Worm (Caenorhabditis elegans) whole organism, L4 larva: ENCODE data around the gene ZK688.12.

ENCODE experiments used
- D1046.2 ChIP-seq: fragments of 200-800 bp; sonication (Bioruptor generic); IDR thresholded peaks from 2 replicates; pipeline ENCODE4 v1.3.6; 2022; ENCODE audit warnings: missing genetic modification characterization, missing compliant biosample characterization
- T20F7.1 ChIP-seq: fragments of 200-800 bp; sonication (Bioruptor generic); optimal IDR thresholded peaks from 2 replicates; lab custom pipeline; 2018; ENCODE audit warnings: mild to moderate bottlenecking, missing genetic modification characterization, missing compliant biosample characterization
- T26A8.4 ChIP-seq: fragments of 200-800 bp; sonication (Bioruptor generic); IDR thresholded peaks from 2 replicates; pipeline ENCODE4 v1.3.6; 2022; ENCODE audit warnings: missing genetic modification characterization, missing compliant biosample characterization
- ZK546.5 ChIP-seq, 2 experiments: sonication (generic microtip); optimal IDR thresholded peaks; 2 replicates each; lab custom pipeline; 2017; ENCODE audit warnings: missing biosample characterization in 2 of 2, missing genetic modification characterization in 2 of 2
- ceh-28 ChIP-seq: fragments of 150-350 bp; optimal IDR thresholded peaks from 2 replicates; lab custom pipeline; 2014; ENCODE audit warnings: missing biosample characterization, missing genetic modification reagents, missing genetic modification characterization
- ceh-82 ChIP-seq: sonication (generic microtip); optimal IDR thresholded peaks from 2 replicates; lab custom pipeline; 2017; ENCODE audit warnings: missing biosample characterization, missing genetic modification characterization
- daf-16 ChIP-seq, 3 experiments: sonication (generic microtip); optimal IDR thresholded peaks; 2 replicates each; lab custom pipeline; 2016 to 2017; ENCODE audit warnings: missing genetic modification characterization in 3 of 3, missing genetic modification reagents in 3 of 3, mild to moderate bottlenecking in 2 of 3, missing compliant biosample characterization in 2 of 3, missing biosample characterization in 1 of 3, moderate library complexity in 1 of 3
- dmd-8 ChIP-seq: fragments of 200-800 bp; sonication (Bioruptor generic); IDR thresholded peaks from 2 replicates; pipeline ENCODE4 v1.3.6; 2022; ENCODE audit warnings: missing genetic modification characterization, missing compliant biosample characterization
- dve-1 ChIP-seq: sonication (generic microtip); optimal IDR thresholded peaks from 2 replicates; lab custom pipeline; 2017; ENCODE audit warnings: antibody characterized with exemption, mild to moderate bottlenecking, missing genetic modification characterization, missing compliant biosample characterization; ENCODE audit not compliant: insufficient read depth
- hif-1 ChIP-seq, 2 experiments: sonication (generic microtip); optimal IDR thresholded peaks; 2 replicates each; lab custom pipeline; 2016 to 2017; ENCODE audit warnings: missing compliant biosample characterization in 2 of 2, missing genetic modification characterization in 2 of 2, missing genetic modification reagents in 2 of 2, missing genotype in 2 of 2, mild to moderate bottlenecking in 1 of 2
- hlh-11 ChIP-seq: fragments of 200-800 bp; sonication (Bioruptor generic); optimal IDR thresholded peaks from 2 replicates; lab custom pipeline; 2018; ENCODE audit warnings: mild to moderate bottlenecking, missing genetic modification characterization, missing compliant biosample characterization
- hlh-30 ChIP-seq: sonication (generic microtip); optimal IDR thresholded peaks from 2 replicates; lab custom pipeline; 2017; ENCODE audit warnings: antibody characterized with exemption, mild to moderate bottlenecking, missing genetic modification characterization, missing compliant biosample characterization; ENCODE audit not compliant: insufficient read depth
- hmg-1.1 ChIP-seq: fragments of 200-800 bp; sonication (Bioruptor generic); IDR thresholded peaks from 2 replicates; pipeline ENCODE4 v1.3.6; 2022; ENCODE audit warnings: missing genetic modification reagents, missing genetic modification characterization, missing compliant biosample characterization
- lim-7 ChIP-seq: fragments of 200-800 bp; sonication (Bioruptor generic); IDR thresholded peaks from 2 replicates; pipeline ENCODE4 v1.3.6; 2022; ENCODE audit warnings: missing genetic modification characterization, missing compliant biosample characterization
- mdl-1 ChIP-seq, 2 experiments: fragments of 150-350 bp in 1 of 2; sonication (generic microtip) in 1 of 2; optimal IDR thresholded peaks; 2 replicates each; lab custom pipeline; 2014 to 2017; ENCODE audit warnings: missing biosample characterization in 2 of 2, missing genetic modification characterization in 2 of 2
- mep-1 ChIP-seq: fragments of 150-350 bp; sonication (generic microtip); optimal IDR thresholded peaks from 3 replicates; lab custom pipeline; 2014; ENCODE audit warnings: missing biosample characterization, missing genetic modification characterization
- mxl-3 ChIP-seq: fragments of 200-800 bp; sonication (Bioruptor generic); optimal IDR thresholded peaks from 2 replicates; lab custom pipeline; 2018; ENCODE audit warnings: mild to moderate bottlenecking, missing genetic modification characterization, missing compliant biosample characterization
- nhr-11 ChIP-seq: fragments of 150-350 bp; optimal IDR thresholded peaks from 2 replicates; lab custom pipeline; 2014; ENCODE audit warnings: missing biosample characterization, missing genetic modification characterization
- nhr-28 ChIP-seq: fragments of 150-350 bp; optimal IDR thresholded peaks from 2 replicates; lab custom pipeline; 2014; ENCODE audit warnings: missing biosample characterization, missing genetic modification characterization
- spr-1 ChIP-seq: sonication (generic microtip); optimal IDR thresholded peaks from 2 replicates; lab custom pipeline; 2016; ENCODE audit warnings: mild to moderate bottlenecking, missing genetic modification characterization, missing compliant biosample characterization
- spr-3 ChIP-seq: fragments of 200-800 bp; sonication (Bioruptor generic); optimal IDR thresholded peaks from 2 replicates; lab custom pipeline; 2018; ENCODE audit warnings: mild to moderate bottlenecking, missing genetic modification characterization, missing compliant biosample characterization
- tag-97 ChIP-seq: fragments of 200-800 bp; sonication (Bioruptor generic); IDR thresholded peaks from 2 replicates; pipeline ENCODE4 v1.3.6; 2022; ENCODE audit warnings: missing genetic modification characterization, missing compliant biosample characterization
- unc-62 ChIP-seq, 3 experiments: fragments of 150-350 bp in 1 of 3; sonication (generic microtip); optimal IDR thresholded peaks in 2 of 3; peaks in 1 of 3; 1 replicate in 1 of 3; 2 replicates in 2 of 3; lab custom pipeline; 2014 to 2017; ENCODE audit warnings: missing biosample characterization in 3 of 3, missing genetic modification characterization in 3 of 3, missing genetic modification reagents in 3 of 3, missing genotype in 1 of 3
- zag-1 ChIP-seq: fragments of 150-350 bp; optimal IDR thresholded peaks from 2 replicates; lab custom pipeline; 2014; ENCODE audit warnings: missing biosample characterization, missing genetic modification characterization
- zfp-2 ChIP-seq: sonication (generic microtip); optimal IDR thresholded peaks from 2 replicates; lab custom pipeline; 2016; ENCODE audit warnings: mild to moderate bottlenecking, missing genetic modification characterization, missing compliant biosample characterization

Gene ZK688.12

DNA sequence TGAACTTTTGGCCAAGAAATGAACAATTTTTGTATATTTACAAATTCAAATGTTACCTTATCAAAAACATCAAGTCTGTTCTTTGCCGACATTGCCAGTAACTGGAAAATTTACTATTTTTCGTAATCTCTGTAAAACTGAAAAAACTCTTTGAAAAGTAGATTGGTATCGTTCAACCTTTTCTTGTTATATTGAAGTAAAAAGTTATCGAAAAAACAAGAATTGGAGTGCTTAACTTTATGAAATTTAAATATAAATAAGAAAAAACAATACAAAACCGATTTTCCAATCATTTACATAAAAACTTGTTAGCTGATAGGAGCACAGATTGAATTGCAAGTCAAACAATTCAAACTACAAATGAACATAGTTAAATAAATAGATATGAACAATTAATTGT is 28.5 kb downstream of the ZK688.12 start, which contains the start of gene ZK688.11:
ZK688.11 (minus strand) TSS at position 101 of the 400 bp plus-strand sequence.
- peak; percentile 27 for TF ChIP-seq mep-1 (tag; lab: Kevin White, UChicago)
- no peak for TF ChIP-seq D1046.2
- TF ChIP-seq dve-1 (tag; lab: Kevin White, UChicago) = peak; percentile 3

DNA sequence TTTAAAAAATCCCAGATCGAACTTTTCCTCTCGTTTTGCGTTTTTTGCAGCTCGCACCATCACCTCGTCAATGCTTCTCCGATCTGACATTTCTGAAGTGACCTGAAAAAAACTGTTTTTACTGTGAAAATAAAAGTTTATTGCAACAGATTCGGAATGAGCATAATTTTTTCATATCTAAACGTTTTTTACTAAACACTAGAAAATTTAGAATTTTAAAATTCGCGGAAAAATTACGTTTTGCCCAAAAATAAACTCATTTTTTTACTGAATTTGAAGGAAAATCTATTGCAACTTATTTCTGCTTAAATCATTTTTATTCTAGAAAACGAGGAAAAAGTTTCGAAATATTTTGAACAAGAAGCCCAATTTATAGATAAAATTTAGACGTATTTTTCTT is 30.5 kb downstream of the ZK688.12 start, which contains the start of gene ZK688.9:
ZK688.9 (minus strand) TSS at position 101 of the 400 bp plus-strand sequence.
- TF ChIP-seq ZK546.5 (tag; optimal IDR thresholded peaks at IDR 0.05; lab: Kevin White, UChicago) = no peak
- TF ChIP-seq T26A8.4 = no peak
- TF ChIP-seq hlh-11 (tag; lab: Kevin White, UChicago) = no peak
- TF ChIP-seq lim-7 = no peak
- TF ChIP-seq zfp-2 (tag; lab: Kevin White, UChicago) = no peak
- TF ChIP-seq tag-97 = no peak
- no peak for TF ChIP-seq ceh-28 (tag; lab: Kevin White, UChicago)
- no peak for TF ChIP-seq spr-3 (GFP tag; lab: Kevin White, UChicago)

DNA sequence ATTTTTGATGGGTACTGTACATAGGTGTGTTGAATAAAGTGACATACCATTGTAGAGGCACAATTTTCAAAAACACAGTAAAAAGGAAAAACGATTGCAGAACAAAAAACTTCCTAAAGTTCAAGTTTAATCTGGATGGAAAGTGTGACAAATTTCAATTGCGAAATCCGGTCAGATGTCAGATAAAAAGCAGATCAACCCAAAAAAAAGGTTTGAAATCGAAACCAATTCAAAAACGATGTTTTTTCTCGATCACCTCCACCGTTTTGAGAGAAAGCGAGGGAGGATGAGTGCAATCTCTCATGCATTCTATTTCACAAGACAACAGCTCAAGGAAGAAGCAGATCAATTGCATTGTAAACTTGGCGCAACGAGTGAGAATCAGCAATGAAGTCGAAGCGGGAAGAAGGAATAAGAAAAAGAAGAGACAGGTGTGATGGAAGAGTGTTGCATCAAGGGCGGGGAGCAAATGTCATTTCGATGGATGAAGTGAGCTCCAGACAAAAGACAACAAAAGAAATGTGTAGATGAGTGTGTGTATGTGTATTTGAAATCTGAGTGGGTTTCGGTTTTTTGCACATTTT is 33.2 kb downstream of the ZK688.12 start:
- TF ChIP-seq dmd-8 (no peak), nhr-11 (peak; percentile 41)
- TF ChIP-seq, all 104 proteins: peak for 1

DNA sequence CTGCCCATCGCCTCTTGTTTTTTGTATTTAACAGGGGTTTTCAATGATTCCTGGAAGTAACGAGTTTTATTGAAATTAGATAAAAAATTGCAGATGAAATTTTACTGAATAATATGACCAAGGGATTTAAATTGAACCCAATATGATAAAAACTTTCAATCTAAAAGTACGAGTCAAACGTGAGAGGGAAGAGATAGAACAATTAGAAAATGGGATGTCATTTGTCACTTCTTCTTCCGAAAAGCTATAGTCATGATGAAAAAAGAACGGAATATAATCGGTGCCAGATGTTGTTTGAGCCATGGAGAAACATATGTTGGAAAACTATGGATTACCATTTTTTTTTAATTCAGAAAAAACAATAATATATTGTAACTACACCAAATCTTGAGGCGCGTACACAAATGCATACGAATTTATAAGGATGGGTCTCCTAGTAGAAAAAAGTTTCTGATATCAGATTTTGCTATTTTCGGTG is 34.5 kb downstream of the ZK688.12 start, which contains the start of gene sup-18:
sup-18 (minus strand) TSS at position 51 of the 478 bp plus-strand sequence.
- TF ChIP-seq unc-62 (GFP tag; optimal IDR thresholded peaks at IDR 0.05 in 1 of 2; lab: Kevin White, UChicago) (peak in 1 of 2 experiments; percentile 36), unc-62 (tag; optimal IDR thresholded peaks at IDR 0.05; lab: Kevin White, UChicago) (no peak), hmg-1.1 (GFP tag; lab: Robert Waterston, UW) (no peak)
- TF ChIP-seq, all 104 proteins: peak for 1

DNA sequence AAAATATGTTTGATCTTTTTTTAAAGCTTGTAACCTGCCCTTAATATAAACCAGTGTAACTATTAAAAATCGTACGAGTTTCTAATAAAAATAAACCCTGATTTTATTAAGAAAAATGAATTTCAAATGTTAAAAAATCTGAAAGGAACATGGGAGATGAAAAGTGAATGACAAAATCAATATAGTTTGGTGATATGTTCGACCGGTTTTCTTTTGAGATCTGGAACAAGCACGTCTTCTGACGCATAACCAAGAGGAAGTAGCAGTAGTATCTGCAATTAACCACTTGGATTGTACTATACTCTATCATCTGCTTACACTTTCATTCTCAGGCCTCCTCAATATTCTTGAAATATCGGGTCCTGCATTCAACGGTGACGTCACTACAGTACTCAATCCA is 36.3 kb downstream of the ZK688.12 start:
- TF ChIP-seq unc-62 (GFP tag; optimal IDR thresholded peaks at IDR 0.05 in 1 of 2; lab: Kevin White, UChicago) (peak in 1 of 2 experiments; percentile 93), unc-62 (tag; optimal IDR thresholded peaks at IDR 0.05; lab: Kevin White, UChicago) (no peak), ceh-28 (tag; lab: Kevin White, UChicago) (no peak)
- TF ChIP-seq, all 104 proteins: peak for 1

DNA sequence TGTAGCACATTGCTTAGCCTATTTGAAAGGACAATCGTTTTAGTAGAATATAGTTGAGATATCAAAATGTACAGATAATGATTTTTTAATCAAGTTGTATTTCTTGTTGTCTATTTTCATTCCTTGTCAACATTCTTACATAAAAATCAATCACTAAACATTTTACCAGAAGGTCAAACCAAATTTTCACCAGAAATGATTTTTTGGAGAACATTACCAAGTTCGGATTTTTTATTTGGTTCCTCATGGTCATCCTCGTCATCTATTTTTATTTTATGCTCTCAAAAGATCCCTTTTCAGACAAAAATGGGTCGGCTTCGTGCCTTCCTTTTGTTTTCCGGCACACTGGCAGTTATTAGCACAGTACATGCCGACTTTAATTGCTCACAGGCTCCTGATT is 39.9 kb downstream of the ZK688.12 start, which contains the start of gene tyr-1:
tyr-1 (plus strand) TSS at position 301 of the 400 bp plus-strand sequence.
- TF ChIP-seq hif-1 (tag; optimal IDR thresholded peaks at IDR 0.05; lab: Kevin White, UChicago) (no peak), ceh-82 (tag; lab: Kevin White, UChicago) (no peak), T20F7.1 (GFP tag; lab: Kevin White, UChicago) (no peak), mxl-3 (GFP tag; lab: Kevin White, UChicago) (no peak), daf-16 (GFP tag; optimal IDR thresholded peaks at IDR 0.05; lab: Kevin White, UChicago) (no peak), daf-16 (tag; optimal IDR thresholded peaks at IDR 0.05; lab: Kevin White, UChicago) (no peak)
- TF ChIP-seq, all 104 proteins: peak for 0

DNA sequence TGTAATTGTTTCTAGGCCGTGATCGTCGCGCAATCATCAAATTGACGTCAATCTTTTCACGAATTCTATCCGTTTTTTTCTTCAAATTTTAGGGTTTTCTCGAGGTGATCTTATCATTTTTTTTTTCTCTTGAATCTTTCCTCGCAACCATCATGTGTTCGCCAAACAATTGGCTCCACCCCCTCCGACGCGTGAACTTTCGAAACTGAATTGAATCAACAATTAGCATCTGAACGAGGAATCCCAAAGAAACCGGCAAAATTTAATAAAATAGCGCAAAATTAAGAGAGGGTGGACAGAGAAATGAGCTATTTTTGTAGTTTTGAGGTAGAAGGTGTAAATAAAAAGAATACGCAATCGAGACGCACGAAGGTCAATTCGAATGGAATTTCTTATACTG is 40.6 kb downstream of the ZK688.12 start:
- TF ChIP-seq hlh-30 (tag; lab: Kevin White, UChicago) (peak; percentile 24), spr-1 (tag; lab: Kevin White, UChicago) (no peak), unc-62 (GFP tag; optimal IDR thresholded peaks at IDR 0.05 in 1 of 2; lab: Kevin White, UChicago) (peak in 1 of 2 experiments; percentile 56), unc-62 (tag; optimal IDR thresholded peaks at IDR 0.05; lab: Kevin White, UChicago) (no peak), mdl-1 (tag; optimal IDR thresholded peaks at IDR 0.05; lab: Kevin White, UChicago) (peak in 1 of 2 experiments; percentile 23), nhr-28 (tag; lab: Kevin White, UChicago) (peak; percentile 48), zag-1 (no peak)
